Fruit fly (Drosophila melanogaster): Measurements from ENCODE around the gene Adat1.

DNA sequence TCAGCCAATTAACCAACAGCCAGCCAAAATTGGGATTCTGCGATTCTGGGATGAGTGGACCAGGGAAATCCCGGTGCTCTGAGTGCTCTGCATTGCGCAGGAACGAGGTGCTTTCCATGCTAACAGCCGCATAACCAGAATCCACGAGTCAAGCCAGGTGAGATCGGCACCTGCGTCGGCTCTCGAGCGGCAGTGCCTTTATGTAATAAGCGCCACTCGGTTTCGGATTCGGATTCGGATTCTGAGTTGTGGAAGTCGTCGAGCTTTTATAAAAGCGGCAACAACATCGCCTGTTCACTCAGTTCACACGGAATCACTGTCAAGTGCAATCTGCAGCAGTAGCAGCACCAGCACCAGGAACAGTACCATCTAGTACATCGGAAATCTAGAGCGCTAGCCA, 9.7 kb upstream of the Adat1 start, which contains the start of gene b:
- TF ChIP-seq ey (GFP tag; optimal IDR thresholded peaks at IDR 0.05) (no peak), fru (GFP tag; optimal IDR thresholded peaks at IDR 0.05) (no peak), sage (GFP tag; optimal IDR thresholded peaks at IDR 0.05) (no peak), jim (GFP tag; optimal IDR thresholded peaks at IDR 0.05) (no peak), psq (GFP tag; optimal IDR thresholded peaks at IDR 0.05) (no peak), Myc (optimal IDR thresholded peaks at IDR 0.05) (no peak), Dfd (GFP tag; optimal IDR thresholded peaks at IDR 0.05) (no peak), OdsH (GFP tag; optimal IDR thresholded peaks at IDR 0.05) (no peak), pan (optimal IDR thresholded peaks at IDR 0.05) (no peak), HLH106 (tag; optimal IDR thresholded peaks at IDR 0.05) (no peak), Dif (GFP tag; optimal IDR thresholded peaks at IDR 0.05; ENCODE audit: partially characterized antibody) (no peak), dmrt93B (GFP tag; optimal IDR thresholded peaks at IDR 0.05) (no peak)

Data from whole organism, wandering third instar larva.